Worm (Caenorhabditis elegans): ENCODE results near the gene M88.3.

DNA sequence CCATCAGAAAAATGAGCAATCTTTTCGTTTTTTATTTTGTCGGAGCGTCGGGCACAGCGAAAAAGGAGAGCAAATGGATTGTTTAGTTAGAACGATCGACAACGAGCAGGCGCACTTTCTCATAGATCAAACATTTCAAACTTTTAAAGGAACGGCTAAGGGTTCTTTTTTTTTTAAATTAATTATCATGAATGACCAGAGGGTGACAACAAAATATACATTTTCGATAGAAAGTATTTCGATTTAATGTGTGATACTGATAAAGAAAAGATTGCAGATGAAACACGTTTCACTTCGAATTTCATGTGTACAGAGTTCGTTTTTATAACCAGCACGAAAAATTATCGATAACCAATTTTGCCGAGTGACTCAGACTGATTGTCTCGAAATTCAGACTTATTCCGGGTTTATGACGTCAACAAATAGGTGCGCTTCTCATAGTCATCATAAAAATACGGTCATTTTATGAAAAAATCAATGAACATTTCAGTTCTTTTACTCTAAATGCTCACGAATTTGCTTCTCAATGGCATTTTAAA, 38.2 kb downstream of the M88.3 start:
- TF ChIP-seq him-1 (tag; optimal IDR thresholded peaks at IDR 0.05) (no peak), dao-5 (tag; optimal IDR thresholded peaks at IDR 0.05) (no peak), W03F9.2 (tag; optimal IDR thresholded peaks at IDR 0.05) (peak; percentile 14)

All from whole organism, L4/young adult.